Fruit fly (Drosophila melanogaster) S2 (cell line): ENCODE data around the gene SLC22A.

ENCODE experiments used
- CG8478 ChIP-seq: fragments of >200 bp; optimal IDR thresholded peaks from 2 replicates; lab custom pipeline; 2018
- CTCF ChIP-seq, 2 experiments: fragments of >200 bp; optimal IDR thresholded peaks; 2 replicates each; lab custom pipeline; 2018

DNA sequence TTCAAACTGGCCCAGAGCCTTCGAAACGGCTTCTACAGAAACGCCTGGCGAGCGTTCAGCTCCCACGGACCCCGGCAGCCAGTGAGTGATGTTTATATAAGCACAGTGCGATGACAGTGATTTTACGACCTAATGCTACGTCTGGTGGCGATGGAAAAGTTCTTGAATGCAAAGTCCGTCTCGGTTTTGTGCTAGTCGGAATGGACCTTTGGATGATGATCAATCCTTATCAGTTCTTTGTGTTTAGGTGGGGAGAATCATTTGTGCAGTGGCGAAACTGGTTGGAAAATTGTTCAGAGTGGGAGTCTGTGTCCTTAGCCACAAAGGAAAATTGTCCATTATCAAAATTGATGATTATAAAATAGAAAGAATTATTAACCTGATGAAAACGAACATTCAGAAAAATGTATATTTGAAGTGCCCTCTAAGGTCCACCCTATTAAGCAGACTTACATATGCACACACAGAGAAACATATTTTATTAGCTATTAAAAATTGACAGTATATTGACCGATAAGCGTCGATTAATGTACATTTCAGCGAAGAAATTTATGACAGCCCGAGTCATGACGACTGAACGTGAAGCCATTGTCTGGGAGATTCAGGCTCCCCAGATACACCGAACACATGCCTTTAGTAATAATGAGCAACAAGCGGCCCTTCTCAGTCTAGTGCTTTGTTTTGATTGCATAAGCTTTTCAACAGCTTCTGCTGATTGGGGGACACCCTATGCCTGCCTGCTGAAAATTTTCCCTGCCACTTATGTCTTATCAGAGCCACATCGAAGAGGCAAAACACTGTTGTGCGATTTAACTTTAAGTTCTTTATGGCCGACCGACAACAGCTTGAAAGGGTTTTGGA lies 37.9 kb downstream of the SLC22A start:
- TF ChIP-seq CTCF (optimal IDR thresholded peaks at IDR 0.05; lab: Kevin White, UChicago) (no peak), CG8478 (lab: Kevin White, UChicago) (no peak)
